Worm (Caenorhabditis elegans) whole organism, L2 larva: ENCODE results near the gene scvp-1.

Experiments used
- ama-1 ChIP-seq: fragments of 150-350 bp; optimal IDR thresholded peaks from 2 replicates; lab custom pipeline; 2018; ENCODE audit warnings: inconsistent platforms
- blmp-1 ChIP-seq: sonication (generic microtip); optimal IDR thresholded peaks from 2 replicates; lab custom pipeline; 2017; ENCODE audit warnings: missing genetic modification characterization, mild to moderate bottlenecking, missing compliant biosample characterization, antibody characterized with exemption, moderate library complexity; ENCODE audit not compliant: insufficient read depth
- ceh-82 ChIP-seq: fragments of 150-350 bp; optimal IDR thresholded peaks from 2 replicates; lab custom pipeline; 2014; ENCODE audit warnings: missing biosample characterization, missing genetic modification characterization
- elt-1 ChIP-seq: fragments of 150-350 bp; optimal IDR thresholded peaks from 2 replicates; lab custom pipeline; 2014; ENCODE audit warnings: missing biosample characterization, missing genetic modification characterization
- lin-13 ChIP-seq: fragments of 150-350 bp; optimal IDR thresholded peaks from 2 replicates; lab custom pipeline; 2014; ENCODE audit warnings: missing biosample characterization, missing genetic modification reagents, missing genetic modification characterization
- lin-39 ChIP-seq: fragments of 150-350 bp; optimal IDR thresholded peaks from 2 replicates; lab custom pipeline; 2014; ENCODE audit warnings: missing biosample characterization, missing genetic modification reagents, missing genetic modification characterization
- mab-5 ChIP-seq: fragments of 150-350 bp; optimal IDR thresholded peaks from 2 replicates; lab custom pipeline; 2014; ENCODE audit warnings: missing biosample characterization, missing genetic modification characterization
- mdl-1 ChIP-seq, 2 experiments: fragments of 150-350 bp in 1 of 2; sonication (generic microtip) in 1 of 2; optimal IDR thresholded peaks; 2 replicates each; lab custom pipeline; 2017; ENCODE audit warnings: missing biosample characterization in 2 of 2, missing genetic modification characterization in 2 of 2
- nhr-11 ChIP-seq: fragments of 150-350 bp; optimal IDR thresholded peaks from 2 replicates; lab custom pipeline; 2014; ENCODE audit warnings: missing biosample characterization, missing genetic modification characterization
- nhr-23 ChIP-seq: fragments of 150-350 bp; optimal IDR thresholded peaks from 2 replicates; lab custom pipeline; 2014; ENCODE audit warnings: missing biosample characterization, missing genetic modification reagents, missing genetic modification characterization
- nhr-237 ChIP-seq: fragments of 150-350 bp; optimal IDR thresholded peaks from 2 replicates; lab custom pipeline; 2014; ENCODE audit warnings: missing biosample characterization, missing genetic modification characterization
- unc-62 ChIP-seq: fragments of 150-350 bp; optimal IDR thresholded peaks from 2 replicates; lab custom pipeline; 2014; ENCODE audit warnings: missing biosample characterization, missing genetic modification reagents, missing genetic modification characterization

ce11 chrV:10947210-10947609, 16.1 kb upstream of the scvp-1 start:
- TF ChIP-seq nhr-11 (tag; lab: Kevin White, UChicago), result no peak
- TF ChIP-seq ama-1 (lab: Kevin White, UChicago), result no peak
- TF ChIP-seq mab-5, result no peak
- TF ChIP-seq ceh-82 (tag; lab: Kevin White, UChicago), result no peak
- no peak for TF ChIP-seq elt-1 (tag; lab: Kevin White, UChicago)
- no peak for TF ChIP-seq blmp-1 (tag; lab: Kevin White, UChicago)
- TF ChIP-seq lin-13, result no peak
- no peak for TF ChIP-seq unc-62 (GFP tag; lab: Kevin White, UChicago)
- no peak for TF ChIP-seq nhr-237 (tag; lab: Kevin White, UChicago)
- TF ChIP-seq nhr-23, result no peak
- TF ChIP-seq mdl-1 (tag; optimal IDR thresholded peaks at IDR 0.05; lab: Kevin White, UChicago), result no peak
- TF ChIP-seq lin-39 (tag; lab: Kevin White, UChicago), result no peak
